Worm (Caenorhabditis elegans) whole organism, young adult: ENCODE results near the gene col-148.

Experiments
- B0336.3 ChIP-seq: fragments of 200-800 bp; sonication (Bioruptor generic); IDR thresholded peaks from 2 replicates; pipeline ENCODE4 v1.3.6; 2022; ENCODE audit warnings: missing genetic modification characterization, missing compliant biosample characterization
- ceh-58 ChIP-seq: fragments of 200-800 bp; sonication (Bioruptor generic); IDR thresholded peaks from 2 replicates; pipeline ENCODE4 v1.3.6; 2022; ENCODE audit warnings: missing genetic modification characterization, missing compliant biosample characterization
- hmg-1.2 ChIP-seq: fragments of 200-800 bp; sonication (Bioruptor generic); IDR thresholded peaks from 2 replicates; pipeline ENCODE4 v1.3.6; 2022; ENCODE audit warnings: missing genetic modification reagents, missing genetic modification characterization, missing compliant biosample characterization
- nfya-1 ChIP-seq: sonication (generic microtip); optimal IDR thresholded peaks from 2 replicates; lab custom pipeline; 2017; ENCODE audit warnings: antibody characterized with exemption, missing compliant biosample characterization, missing genetic modification characterization, borderline replicate concordance; ENCODE audit not compliant: insufficient read depth
- pha-4 ChIP-seq: fragments of 150-350 bp; sonication (generic microtip); optimal IDR thresholded peaks from 2 replicates; lab custom pipeline; 2014; ENCODE audit warnings: missing biosample characterization, missing genetic modification reagents, missing genetic modification characterization
- unc-62 ChIP-seq: fragments of 150-350 bp; optimal IDR thresholded peaks from 2 replicates; lab custom pipeline; 2014; ENCODE audit warnings: missing biosample characterization, missing genetic modification reagents, missing genetic modification characterization
- ztf-22 ChIP-seq: fragments of 200-800 bp; sonication (Bioruptor generic); optimal IDR thresholded peaks from 2 replicates; lab custom pipeline; 2018; ENCODE audit warnings: mild to moderate bottlenecking, missing genetic modification characterization, moderate library complexity, missing compliant biosample characterization

- TF ChIP-seq nfya-1 (no peak), ztf-22 (GFP tag; lab: Kevin White, UChicago) (no peak), pha-4 (tag; lab: Kevin White, UChicago) (no peak), ceh-58 (no peak), B0336.3 (GFP tag; lab: Robert Waterston, UW) (no peak), unc-62 (GFP tag; lab: Kevin White, UChicago) (no peak), hmg-1.2 (GFP tag; lab: Robert Waterston, UW) (no peak)
Observed at ce11 chrV:10225610-10226009, 15.9 kb upstream of the col-148 start, which contains the start of gene daf-36.
